Worm (Caenorhabditis elegans): ENCODE measurements around the gene F17E9.5.
A peak's percentile ranks its signal among the peaks of the same experiment; 100 is the strongest.

Gene F17E9.5

DNA sequence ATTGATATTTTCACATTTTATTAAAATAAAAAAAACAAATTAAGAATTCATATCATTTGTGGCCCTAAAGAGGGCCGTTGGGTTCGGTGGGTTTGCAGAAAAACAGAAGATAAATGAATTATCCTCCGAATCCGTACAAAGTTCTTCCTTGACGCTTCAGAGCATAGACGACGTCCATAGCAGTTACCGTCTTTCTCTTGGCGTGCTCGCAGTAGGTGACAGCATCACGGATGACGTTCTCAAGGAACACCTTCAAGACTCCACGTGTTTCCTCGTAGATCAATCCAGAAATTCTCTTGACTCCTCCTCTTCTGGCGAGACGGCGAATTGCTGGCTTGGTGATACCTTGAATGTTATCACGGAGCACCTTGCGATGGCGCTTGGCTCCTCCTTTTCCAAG, 12.1 kb upstream of the F17E9.5 start:
- TF ChIP-seq bed-1 (GFP tag; IDR thresholded peaks at IDR 0.05) (no peak), zfh-2 (GFP tag; conservative IDR thresholded peaks at IDR 0.05) (no peak), mcd-1 (GFP tag; IDR thresholded peaks at IDR 0.05) (no peak), xnd-1 (tag; optimal IDR thresholded peaks at IDR 0.05) (no peak), madf-3 (GFP tag; IDR thresholded peaks at IDR 0.05) (no peak), ets-4 (GFP tag; optimal IDR thresholded peaks at IDR 0.05) (no peak), snpc-1.1 (tag; optimal IDR thresholded peaks at IDR 0.05; ENCODE audit: insufficient read depth) (no peak), egl-18 (GFP tag; IDR thresholded peaks at IDR 0.05) (no peak), dpff-1 (tag; optimal IDR thresholded peaks at IDR 0.05) (no peak), F55B11.4 (tag; optimal IDR thresholded peaks at IDR 0.05; ENCODE audit: borderline replicate concordance, insufficient read depth) (no peak), dox-1 (GFP tag; IDR thresholded peaks at IDR 0.05) (no peak), tbx-9 (tag; optimal IDR thresholded peaks at IDR 0.05; ENCODE audit: borderline replicate concordance) (no peak), bed-2 (GFP tag; IDR thresholded peaks at IDR 0.05) (no peak), chd-7 (tag; optimal IDR thresholded peaks at IDR 0.05) (no peak), cebp-1 (GFP tag; IDR thresholded peaks at IDR 0.05) (no peak), cebp-1 (tag; optimal IDR thresholded peaks at IDR 0.05) (no peak), ekl-4 (GFP tag; IDR thresholded peaks at IDR 0.05) (no peak), nhr-120 (GFP tag; IDR thresholded peaks at IDR 0.05) (no peak)

- no peak for TF ChIP-seq efl-1 (GFP tag; optimal IDR thresholded peaks at IDR 0.05)
Observed at ce11 chrIV:8333954-8333987, 11.8 kb upstream of the F17E9.5 start, which contains the start of gene his-31. Gene his-31, minus strand, starts transcription at chrIV:8333983.

DNA sequence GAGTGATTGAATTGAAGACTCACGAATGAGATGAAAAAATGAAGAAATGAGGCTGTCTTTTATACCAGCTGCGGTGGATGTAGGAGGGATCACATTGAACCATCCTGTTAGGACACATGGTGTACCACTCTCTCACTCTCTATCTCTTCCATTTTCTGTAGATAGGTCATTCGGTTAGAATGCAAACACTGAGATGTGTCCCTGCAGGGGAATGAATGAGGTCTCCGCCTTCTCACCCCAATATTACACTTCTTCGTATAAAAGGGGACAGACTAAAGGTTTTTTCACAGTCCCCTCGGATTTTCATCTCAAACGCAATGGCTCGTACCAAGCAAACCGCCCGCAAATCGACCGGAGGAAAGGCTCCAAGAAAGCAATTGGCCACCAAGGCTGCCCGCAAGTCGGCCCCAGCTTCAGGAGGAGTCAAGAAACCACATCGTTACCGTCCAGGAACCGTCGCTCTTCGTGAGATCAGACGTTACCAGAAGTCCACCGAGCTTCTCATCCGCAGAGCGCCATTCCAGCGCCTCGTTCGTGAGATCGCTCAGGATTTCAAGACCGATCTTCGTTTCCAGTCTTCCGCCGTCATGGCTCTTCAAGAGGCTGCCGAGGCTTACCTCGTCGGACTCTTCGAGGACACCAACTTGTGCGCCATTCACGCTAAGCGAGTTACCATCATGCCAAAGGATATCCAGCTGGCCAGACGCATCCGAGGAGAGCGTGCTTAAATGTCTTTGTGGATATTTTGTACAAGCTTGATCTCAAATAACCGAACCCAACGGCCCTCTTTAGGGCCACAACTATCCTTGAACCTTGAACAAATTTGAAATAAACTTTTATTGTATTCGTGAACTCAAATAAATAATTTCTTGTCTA, 11.4 kb upstream of the F17E9.5 start, which contains the start of gene his-32:
Gene his-32 (plus strand): TSS at position 318 of the 876 bp plus-strand sequence.
- no peak for TF ChIP-seq him-1 (tag; optimal IDR thresholded peaks at IDR 0.05)
- no peak for TF ChIP-seq lir-1 (GFP tag; conservative IDR thresholded peaks at IDR 0.05)
- TF ChIP-seq tbx-9 (tag; optimal IDR thresholded peaks at IDR 0.05; ENCODE audit: borderline replicate concordance), result no peak
- TF ChIP-seq nhr-80 (tag; optimal IDR thresholded peaks at IDR 0.05), result no peak
- no peak for TF ChIP-seq attf-3 (GFP tag; conservative IDR thresholded peaks at IDR 0.05)
- TF ChIP-seq Y95B8A.8 (GFP tag; IDR thresholded peaks at IDR 0.05), result no peak
- TF ChIP-seq nhr-90 (tag; optimal IDR thresholded peaks at IDR 0.05), result no peak
- no peak for TF ChIP-seq tlf-1 (GFP tag; optimal IDR thresholded peaks at IDR 0.05)
- no peak for TF ChIP-seq F22D6.2 (tag; optimal IDR thresholded peaks at IDR 0.05)
- no peak for TF ChIP-seq F57A8.1 (GFP tag; optimal IDR thresholded peaks at IDR 0.05)
- no peak for TF ChIP-seq T07F8.4 (tag; optimal IDR thresholded peaks at IDR 0.05)
- peak; percentile 63; the same call in 1 of the 2 replicates for TF ChIP-seq F39B2.1 (GFP tag; IDR thresholded peaks at IDR 0.05)
- no peak for TF ChIP-seq madf-10 (tag; optimal IDR thresholded peaks at IDR 0.05)
- no peak for TF ChIP-seq F33H1.4 (GFP tag; IDR thresholded peaks at IDR 0.05)
- no peak for TF ChIP-seq egl-18 (GFP tag; IDR thresholded peaks at IDR 0.05)
- peak; percentile 49; the same call in 1 of the 2 replicates for TF ChIP-seq egrh-3 (GFP tag; IDR thresholded peaks at IDR 0.05)
- no peak for TF ChIP-seq zim-3 (tag; optimal IDR thresholded peaks at IDR 0.05)
- TF ChIP-seq efl-1 (GFP tag; optimal IDR thresholded peaks at IDR 0.05), result no peak
- TF ChIP-seq pbrm-1 (GFP tag; IDR thresholded peaks at IDR 0.05), result peak; percentile 44; the same call in 1 of the 2 replicates
- TF ChIP-seq chd-7 (tag; optimal IDR thresholded peaks at IDR 0.05), result no peak
- TF ChIP-seq ekl-4 (GFP tag; IDR thresholded peaks at IDR 0.05), result peak; percentile 37; the same call in 1 of the 2 replicates
- no peak for TF ChIP-seq rec-8 (tag; optimal IDR thresholded peaks at IDR 0.05)
- TF ChIP-seq snpc-3.4 (tag; optimal IDR thresholded peaks at IDR 0.05), result no peak
- no peak for TF ChIP-seq athp-1 (tag; optimal IDR thresholded peaks at IDR 0.05)
- no peak for TF ChIP-seq lsl-1 (GFP tag; optimal IDR thresholded peaks at IDR 0.05)
- no peak for TF ChIP-seq hsf-1 (GFP tag; IDR thresholded peaks at IDR 0.05)
